Worm (Caenorhabditis elegans): ENCODE measurements around the gene cox-17.

Gene cox-17

ce11 chrIII:180963-181362 is 9.8 kb upstream of the cox-17 start, which contains the start of gene F40G9.5:
Gene F40G9.5, plus strand, starts transcription at chrIII:181263.
- TF ChIP-seq ttx-3 (tag; optimal IDR thresholded peaks at IDR 0.05): no peak
- no peak for TF ChIP-seq hlh-13 (GFP tag; optimal IDR thresholded peaks at IDR 0.05)
- no peak for TF ChIP-seq lim-6 (tag; optimal IDR thresholded peaks at IDR 0.05)
- TF ChIP-seq ets-4 (tag; optimal IDR thresholded peaks at IDR 0.05): no peak
- no peak for TF ChIP-seq F13H6.1 (tag; optimal IDR thresholded peaks at IDR 0.05)

ce11 chrIII:182080-182479 is 8.7 kb upstream of the cox-17 start, which contains the start of gene F40G9.15:
Gene F40G9.15, plus strand, starts transcription at chrIII:182380.
- TF ChIP-seq ceh-24 (tag; optimal IDR thresholded peaks at IDR 0.05) (no peak), npax-4 (tag; optimal IDR thresholded peaks at IDR 0.05) (no peak), unc-42 (tag; optimal IDR thresholded peaks at IDR 0.05) (no peak)

- TF ChIP-seq ceh-34 (tag; optimal IDR thresholded peaks at IDR 0.05) (no peak), elt-2 (tag; optimal IDR thresholded peaks at IDR 0.05) (peak; percentile 70)
Observed at ce11 chrIII:183072-183471, 7.7 kb upstream of the cox-17 start.

ce11 chrIII:184335-184734 is 6.5 kb upstream of the cox-17 start:
- TF ChIP-seq pha-2 (tag; optimal IDR thresholded peaks at IDR 0.05) (no peak), fkh-6 (tag; optimal IDR thresholded peaks at IDR 0.05) (no peak), odd-2 (tag; optimal IDR thresholded peaks at IDR 0.05) (no peak), hlh-30 (tag; optimal IDR thresholded peaks at IDR 0.05; ENCODE audit: insufficient read depth) (no peak), syd-9 (tag; optimal IDR thresholded peaks at IDR 0.05) (no peak), nhr-232 (tag; optimal IDR thresholded peaks at IDR 0.05) (no peak), ceh-9 (tag; optimal IDR thresholded peaks at IDR 0.05) (no peak), ceh-30 (tag; optimal IDR thresholded peaks at IDR 0.05) (no peak), fkh-10 (GFP tag; optimal IDR thresholded peaks at IDR 0.05) (no peak), pat-9 (tag; optimal IDR thresholded peaks at IDR 0.05) (no peak), pax-1 (tag; optimal IDR thresholded peaks at IDR 0.05) (no peak), elt-4 (tag; optimal IDR thresholded peaks at IDR 0.05) (no peak)

ce11 chrIII:187829-188228 is 3.0 kb upstream of the cox-17 start, which contains the start of gene mxl-2:
Gene mxl-2, minus strand, starts transcription at chrIII:188131.
- TF ChIP-seq eyg-1 (tag; optimal IDR thresholded peaks at IDR 0.05): no peak
- no peak for TF ChIP-seq sdc-2 (tag; optimal IDR thresholded peaks at IDR 0.05)
- TF ChIP-seq K09A11.1 (tag; optimal IDR thresholded peaks at IDR 0.05; ENCODE audit: insufficient read depth): no peak
- TF ChIP-seq npax-4 (tag; optimal IDR thresholded peaks at IDR 0.05): no peak
- no peak for TF ChIP-seq fkh-10 (GFP tag; optimal IDR thresholded peaks at IDR 0.05)
- no peak for TF ChIP-seq sox-2 (GFP tag; IDR thresholded peaks at IDR 0.05)
- no peak for TF ChIP-seq C08G9.2 (tag; optimal IDR thresholded peaks at IDR 0.05)
- TF ChIP-seq lim-6 (tag; optimal IDR thresholded peaks at IDR 0.05): no peak
- TF ChIP-seq tbx-7 (tag; optimal IDR thresholded peaks at IDR 0.05): no peak
- no peak for TF ChIP-seq hlh-30 (tag; optimal IDR thresholded peaks at IDR 0.05; ENCODE audit: insufficient read depth)
- TF ChIP-seq pax-1 (tag; optimal IDR thresholded peaks at IDR 0.05): no peak
- TF ChIP-seq pha-4 (tag; optimal IDR thresholded peaks at IDR 0.05): no peak
- no peak for TF ChIP-seq elt-2 (tag; optimal IDR thresholded peaks at IDR 0.05)
- no peak for TF ChIP-seq ref-2 (tag; optimal IDR thresholded peaks at IDR 0.05)
- TF ChIP-seq ztf-16 (tag; optimal IDR thresholded peaks at IDR 0.05): no peak
- TF ChIP-seq ceh-34 (tag; optimal IDR thresholded peaks at IDR 0.05): no peak

ce11 chrIII:188426-188888 is 2.3 kb upstream of the cox-17 start, which contains the start of gene ubc-20:
Gene ubc-20, plus strand, starts transcription at chrIII:188838.
- TF ChIP-seq ceh-48 (tag; optimal IDR thresholded peaks at IDR 0.05): peak; percentile 53
- no peak for TF ChIP-seq hlh-6 (tag; optimal IDR thresholded peaks at IDR 0.05)
